Worm (Caenorhabditis elegans): Measurements from ENCODE around the gene lin-1.

lin-1 gene

ce11 chrIV:2311554-2311953 is 11.5 kb upstream of the lin-1 start:
- peak; percentile 56 for TF ChIP-seq lin-54 (GFP tag; optimal IDR thresholded peaks at IDR 0.05)
- TF ChIP-seq xnd-1 (tag; optimal IDR thresholded peaks at IDR 0.05): peak; percentile 48
- peak; percentile 82 for TF ChIP-seq mcd-1 (GFP tag; IDR thresholded peaks at IDR 0.05)
- TF ChIP-seq madf-6 (GFP tag; IDR thresholded peaks at IDR 0.05): peak; percentile 66
- no peak for TF ChIP-seq tbp1 (GFP tag; optimal IDR thresholded peaks at IDR 0.05)
- no peak for TF ChIP-seq nhr-179 (tag; optimal IDR thresholded peaks at IDR 0.05)
- TF ChIP-seq D2030.7 (GFP tag; IDR thresholded peaks at IDR 0.05): no peak
- peak; percentile 78 for TF ChIP-seq efl-1 (GFP tag; optimal IDR thresholded peaks at IDR 0.05)
- TF ChIP-seq dpl-1 (GFP tag; optimal IDR thresholded peaks at IDR 0.05): peak; percentile 3
- peak; percentile 42; the same call in 1 of the 2 replicates for TF ChIP-seq madf-8 (GFP tag; conservative IDR thresholded peaks at IDR 0.05)
- TF ChIP-seq dox-1 (GFP tag; IDR thresholded peaks at IDR 0.05): 0 out of 2 replicates have a peak, but pooled peaks have one; percentile 38
- peak; percentile 40 for TF ChIP-seq F49E8.2 (tag; optimal IDR thresholded peaks at IDR 0.05; ENCODE audit: insufficient read depth)

- TF ChIP-seq mcd-1 (GFP tag; IDR thresholded peaks at IDR 0.05): 0 out of 2 replicates have a peak, but pooled peaks have one; percentile 21
- no peak for TF ChIP-seq hlh-12 (tag; optimal IDR thresholded peaks at IDR 0.05)
- TF ChIP-seq nhr-80 (tag; optimal IDR thresholded peaks at IDR 0.05): no peak
- TF ChIP-seq madf-3 (GFP tag; IDR thresholded peaks at IDR 0.05): 0 out of 2 replicates have a peak, but pooled peaks have one; percentile 59
Measured at ce11 chrIV:2308203-2308602, 8.1 kb upstream of the lin-1 start.

- TF ChIP-seq chd-7 (tag; optimal IDR thresholded peaks at IDR 0.05) (peak; percentile 30), repo-1 (tag; optimal IDR thresholded peaks at IDR 0.05) (peak; percentile 43), atf-7 (tag; optimal IDR thresholded peaks at IDR 0.05) (peak; percentile 1), snpc-1.3 (tag; optimal IDR thresholded peaks at IDR 0.05; ENCODE audit: insufficient read depth) (no peak)
Measured at ce11 chrIV:2307374-2307773, 7.3 kb upstream of the lin-1 start.

ce11 chrIV:2306447-2306846 is 6.4 kb upstream of the lin-1 start, which contains the start of gene mksr-2:
mksr-2 (minus strand) TSS chrIV:2306547.
- TF ChIP-seq T26A5.8 (tag; optimal IDR thresholded peaks at IDR 0.05): no peak
- no peak for TF ChIP-seq aptf-3 (GFP tag; IDR thresholded peaks at IDR 0.05)
- no peak for TF ChIP-seq mxl-1 (tag; optimal IDR thresholded peaks at IDR 0.05)
- TF ChIP-seq sdz-38 (tag; optimal IDR thresholded peaks at IDR 0.05): no peak
- TF ChIP-seq cebp-1 (GFP tag; IDR thresholded peaks at IDR 0.05): no peak
- no peak for TF ChIP-seq cebp-1 (tag; optimal IDR thresholded peaks at IDR 0.05)
- TF ChIP-seq mel-28 (tag; optimal IDR thresholded peaks at IDR 0.05; ENCODE audit: borderline replicate concordance): no peak
- TF ChIP-seq attf-3 (GFP tag; conservative IDR thresholded peaks at IDR 0.05): no peak
- TF ChIP-seq mcd-1 (GFP tag; IDR thresholded peaks at IDR 0.05): no peak
- TF ChIP-seq Y56A3A.18 (GFP tag; IDR thresholded peaks at IDR 0.05): no peak
- TF ChIP-seq rcor-1 (GFP tag; IDR thresholded peaks at IDR 0.05): no peak
- TF ChIP-seq Y53G8AR.9 (GFP tag; conservative IDR thresholded peaks at IDR 0.05): no peak

ce11 chrIV:2298388-2298787 is 1.7 kb downstream of the lin-1 start:
- TF ChIP-seq F39B2.1 (GFP tag; IDR thresholded peaks at IDR 0.05) (no peak), hrde-1 (tag; optimal IDR thresholded peaks at IDR 0.05; ENCODE audit: borderline replicate concordance) (no peak), F33H1.4 (GFP tag; IDR thresholded peaks at IDR 0.05) (no peak), F23B12.7 (tag; optimal IDR thresholded peaks at IDR 0.05; ENCODE audit: insufficient read depth) (no peak), dpl-1 (GFP tag; optimal IDR thresholded peaks at IDR 0.05) (no peak), nfya-2 (GFP tag; IDR thresholded peaks at IDR 0.05) (no peak), F22D6.2 (tag; optimal IDR thresholded peaks at IDR 0.05) (no peak), K12H6.12 (tag; optimal IDR thresholded peaks at IDR 0.05) (no peak), hlh-26 (GFP tag; conservative IDR thresholded peaks at IDR 0.05) (no peak), ztf-26 (tag; optimal IDR thresholded peaks at IDR 0.05) (no peak), nhr-179 (tag; optimal IDR thresholded peaks at IDR 0.05) (no peak), rec-8 (tag; optimal IDR thresholded peaks at IDR 0.05) (no peak), egl-18 (GFP tag; IDR thresholded peaks at IDR 0.05) (no peak), madf-6 (GFP tag; IDR thresholded peaks at IDR 0.05) (no peak), ceh-91 (GFP tag; IDR thresholded peaks at IDR 0.05) (no peak), Y53F4B.3 (GFP tag; IDR thresholded peaks at IDR 0.05) (no peak), madf-10 (tag; optimal IDR thresholded peaks at IDR 0.05) (no peak)

All from whole organism, young adult.